Fruit fly (Drosophila melanogaster): Measurements from ENCODE around the gene Eig71Ee.

Gene Eig71Ee

dm6 chr3L:15690711-15691591, 35.1 kb upstream of the Eig71Ee start (continued):
- TF ChIP-seq salm (tag; optimal IDR thresholded peaks at IDR 0.05), result peak; percentile 52
- TF ChIP-seq CG17359 (tag; optimal IDR thresholded peaks at IDR 0.05), result peak; percentile 35
- TF ChIP-seq CG15696 (tag; optimal IDR thresholded peaks at IDR 0.05), result peak; percentile 61
- peak; percentile 30 for TF ChIP-seq D (optimal IDR thresholded peaks at IDR 0.05)
- peak; percentile 64 for TF ChIP-seq D (GFP tag; optimal IDR thresholded peaks at IDR 0.05)
- TF ChIP-seq pum (GFP tag; optimal IDR thresholded peaks at IDR 0.05), result no peak
- TF ChIP-seq Dfd (GFP tag; optimal IDR thresholded peaks at IDR 0.05), result no peak
- TF ChIP-seq nmo (GFP tag; optimal IDR thresholded peaks at IDR 0.05), result peak; percentile 49
- peak; percentile 55 for TF ChIP-seq row (GFP tag; IDR thresholded peaks at IDR 0.05)
- peak; percentile 3 for TF ChIP-seq repo (GFP tag; optimal IDR thresholded peaks at IDR 0.05)
- peak; percentile 28 for TF ChIP-seq lab (GFP tag; optimal IDR thresholded peaks at IDR 0.05)
- peak; percentile 59 for TF ChIP-seq CG12391 (tag; optimal IDR thresholded peaks at IDR 0.05)
- TF ChIP-seq sug (tag; optimal IDR thresholded peaks at IDR 0.05), result peak; percentile 79
- peak; percentile 76 for TF ChIP-seq CG7839 (tag; optimal IDR thresholded peaks at IDR 0.05)
- TF ChIP-seq Blimp-1 (GFP tag; optimal IDR thresholded peaks at IDR 0.05), result peak; percentile 84
- peak; percentile 18 for TF ChIP-seq scrt (GFP tag; optimal IDR thresholded peaks at IDR 0.05)
- peak; percentile 60 for TF ChIP-seq BtbVII (GFP tag; optimal IDR thresholded peaks at IDR 0.05)
- TF ChIP-seq pb (GFP tag; optimal IDR thresholded peaks at IDR 0.05), result peak; percentile 21
- TF ChIP-seq Antp (GFP tag; optimal IDR thresholded peaks at IDR 0.05), result peak; percentile 18
- TF ChIP-seq CG17361 (GFP tag; IDR thresholded peaks at IDR 0.05), result peak; percentile 53; the same call in 1 of the 3 replicates
- TF ChIP-seq CG10979 (tag; optimal IDR thresholded peaks at IDR 0.05), result peak; percentile 86
- no peak for TF ChIP-seq wek (GFP tag; optimal IDR thresholded peaks at IDR 0.05)
- TF ChIP-seq CG15514 (GFP tag; optimal IDR thresholded peaks at IDR 0.05), result peak; percentile 11
- peak; percentile 14; the same call in 1 of the 2 replicates for TF ChIP-seq ttk (GFP tag; IDR thresholded peaks at IDR 0.05)
- TF ChIP-seq CG15479 (GFP tag; optimal IDR thresholded peaks at IDR 0.05), result peak; percentile 52
- TF ChIP-seq Oaz (GFP tag; IDR thresholded peaks at IDR 0.05), result peak; percentile 53
- TF ChIP-seq gcm (GFP tag; optimal IDR thresholded peaks at IDR 0.05), result peak; percentile 10
- peak; percentile 44; the same call in 1 of the 2 replicates for TF ChIP-seq CG14014 (GFP tag; IDR thresholded peaks at IDR 0.05)
- no peak for TF ChIP-seq CG2116 (GFP tag; optimal IDR thresholded peaks at IDR 0.05)
- no peak for TF ChIP-seq ems (GFP tag; optimal IDR thresholded peaks at IDR 0.05)
- TF ChIP-seq CG8388 (GFP tag; optimal IDR thresholded peaks at IDR 0.05), result peak; percentile 59
- peak; percentile 21 for TF ChIP-seq btn (GFP tag; optimal IDR thresholded peaks at IDR 0.05)
- TF ChIP-seq dmrt11E (tag; optimal IDR thresholded peaks at IDR 0.05), result peak; percentile 54
- TF ChIP-seq Kr (GFP tag; optimal IDR thresholded peaks at IDR 0.05), result peak; percentile 10
- no peak for TF ChIP-seq vnd (GFP tag; IDR thresholded peaks at IDR 0.05; ENCODE audit: partially characterized antibody)
- TF ChIP-seq CG11504 (tag; optimal IDR thresholded peaks at IDR 0.05), result peak; percentile 62
- peak; percentile 4 for TF ChIP-seq CG12659 (GFP tag; optimal IDR thresholded peaks at IDR 0.05)
- peak; percentile 3 for TF ChIP-seq CG12299 (tag; optimal IDR thresholded peaks at IDR 0.05)
- no peak for TF ChIP-seq da (GFP tag; optimal IDR thresholded peaks at IDR 0.05)
- TF ChIP-seq bowl (GFP tag; IDR thresholded peaks at IDR 0.05), result no peak
- no peak for TF ChIP-seq CG31224 (GFP tag; IDR thresholded peaks at IDR 0.05)
- peak; percentile 11 for TF ChIP-seq CG12104 (GFP tag; optimal IDR thresholded peaks at IDR 0.05)
- peak; percentile 13 for TF ChIP-seq CG9437 (GFP tag; optimal IDR thresholded peaks at IDR 0.05)
- TF ChIP-seq Deaf1 (tag; optimal IDR thresholded peaks at IDR 0.05), result peak; percentile 26
- no peak for TF ChIP-seq ac (GFP tag; optimal IDR thresholded peaks at IDR 0.05)
- peak; percentile 37 for TF ChIP-seq CG18764 (GFP tag; optimal IDR thresholded peaks at IDR 0.05)
- peak; percentile 39 for TF ChIP-seq CG33557 (GFP tag; optimal IDR thresholded peaks at IDR 0.05)
- TF ChIP-seq CG13296 (GFP tag; optimal IDR thresholded peaks at IDR 0.05), result peak; percentile 30
